Fruit fly (Drosophila melanogaster): ENCODE data around the gene CG9117.

CG9117 gene

DNA sequence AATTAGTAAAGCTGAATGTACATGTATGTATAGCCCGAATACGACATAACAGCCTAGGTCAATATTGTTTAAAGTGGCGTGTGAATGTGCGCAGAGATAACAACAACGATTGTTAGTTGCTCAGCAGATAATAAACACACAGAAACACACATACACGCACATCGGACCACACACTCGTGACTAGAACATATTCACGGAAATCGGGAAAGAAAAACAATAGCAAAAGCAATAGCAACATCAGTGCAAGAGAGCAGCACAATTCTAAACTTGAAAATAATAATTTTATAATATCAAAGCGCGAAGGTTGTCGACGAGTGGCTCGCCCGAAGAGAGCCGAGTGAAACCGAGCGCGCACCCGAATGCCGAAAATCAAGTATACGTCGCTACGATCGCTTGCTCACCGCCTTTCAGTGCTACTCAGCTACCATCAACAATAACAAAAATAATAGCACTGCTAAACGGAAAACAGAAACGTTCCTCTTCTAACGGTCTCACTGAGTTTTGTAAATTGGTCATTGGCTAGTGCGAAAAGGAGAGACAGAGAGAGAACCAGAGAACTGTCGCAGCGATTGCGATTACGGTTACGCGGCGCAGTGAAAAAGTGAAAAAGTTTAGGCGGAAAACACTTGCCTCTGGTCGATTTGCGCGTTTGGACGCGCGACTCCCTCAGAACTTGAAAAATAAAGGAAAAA lies 45.4 kb upstream of the CG9117 start:
- TF ChIP-seq Abd-B (GFP tag; optimal IDR thresholded peaks at IDR 0.05): no peak
- peak; percentile 2 for TF ChIP-seq brk (GFP tag; optimal IDR thresholded peaks at IDR 0.05)
- TF ChIP-seq Hr78 (GFP tag; optimal IDR thresholded peaks at IDR 0.05): no peak
- peak; percentile 15 for TF ChIP-seq Hnf4 (GFP tag; optimal IDR thresholded peaks at IDR 0.05)
- peak; percentile 42 for TF ChIP-seq h (GFP tag; optimal IDR thresholded peaks at IDR 0.05)
- no peak for TF ChIP-seq Rel (GFP tag; optimal IDR thresholded peaks at IDR 0.05)
- TF ChIP-seq Rel (tag; optimal IDR thresholded peaks at IDR 0.05): peak; percentile 52
- peak; percentile 16 for TF ChIP-seq Sp1 (GFP tag; optimal IDR thresholded peaks at IDR 0.05)
- no peak for TF ChIP-seq lola (GFP tag; optimal IDR thresholded peaks at IDR 0.05)
- peak; percentile 29 for TF ChIP-seq OdsH (GFP tag; optimal IDR thresholded peaks at IDR 0.05)
- TF ChIP-seq psq (GFP tag; optimal IDR thresholded peaks at IDR 0.05): peak; percentile 35
- TF ChIP-seq CrebA (GFP tag; optimal IDR thresholded peaks at IDR 0.05; ENCODE audit: borderline replicate concordance): peak; percentile 62
- no peak for TF ChIP-seq N (GFP tag; optimal IDR thresholded peaks at IDR 0.05)
- peak; percentile 34 for TF ChIP-seq Hr83 (GFP tag; optimal IDR thresholded peaks at IDR 0.05; ENCODE audit: poor library complexity, severe bottlenecking)
- no peak for TF ChIP-seq jim (GFP tag; optimal IDR thresholded peaks at IDR 0.05)
- TF ChIP-seq Vsx2 (GFP tag; optimal IDR thresholded peaks at IDR 0.05; ENCODE audit: partially characterized antibody): peak; percentile 30
- TF ChIP-seq Dif (GFP tag; optimal IDR thresholded peaks at IDR 0.05; ENCODE audit: partially characterized antibody): peak; percentile 52
- TF ChIP-seq rgr (GFP tag; optimal IDR thresholded peaks at IDR 0.05): peak; percentile 27
- TF ChIP-seq br (GFP tag; optimal IDR thresholded peaks at IDR 0.05): peak; percentile 57
- TF ChIP-seq Jra (GFP tag; optimal IDR thresholded peaks at IDR 0.05): peak; percentile 49

DNA sequence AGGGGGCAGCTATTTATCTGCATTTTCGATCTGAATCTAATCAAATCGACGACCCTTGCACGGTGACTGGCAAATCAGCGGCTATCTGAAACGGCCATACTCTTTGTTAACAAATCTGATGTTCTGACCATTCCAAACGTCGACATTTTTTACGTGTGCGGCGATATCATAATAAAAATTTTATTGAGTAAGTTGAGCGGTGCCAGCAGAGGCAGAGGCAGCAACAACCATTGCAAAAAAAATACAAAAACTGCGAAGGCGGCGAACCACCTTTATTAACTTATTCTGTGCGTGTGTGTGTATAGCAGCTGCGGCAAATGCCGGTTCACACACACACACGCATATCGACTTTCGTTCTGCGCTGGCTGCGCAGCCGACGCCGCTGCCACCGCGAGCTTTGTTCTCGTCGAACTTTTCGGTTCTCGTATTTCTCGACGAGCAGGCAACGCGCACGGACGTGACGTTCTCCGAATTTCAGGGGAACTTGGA lies 44.5 kb upstream of the CG9117 start, which contains the start of gene Kr-h1:
Kr-h1 (plus strand) TSS at position 447 of the 489 bp plus-strand sequence.
- peak; percentile 76 for TF ChIP-seq Hr83 (GFP tag; optimal IDR thresholded peaks at IDR 0.05; ENCODE audit: poor library complexity, severe bottlenecking)
- TF ChIP-seq br (GFP tag; optimal IDR thresholded peaks at IDR 0.05): peak; percentile 26
- TF ChIP-seq h (GFP tag; optimal IDR thresholded peaks at IDR 0.05): peak; percentile 58
- TF ChIP-seq sv (GFP tag; optimal IDR thresholded peaks at IDR 0.05): no peak
- TF ChIP-seq CrebA (GFP tag; optimal IDR thresholded peaks at IDR 0.05; ENCODE audit: borderline replicate concordance): peak; percentile 86
- TF ChIP-seq tai (GFP tag; optimal IDR thresholded peaks at IDR 0.05): peak; percentile 8
- TF ChIP-seq woc (GFP tag; optimal IDR thresholded peaks at IDR 0.05): no peak
- TF ChIP-seq Rel (GFP tag; optimal IDR thresholded peaks at IDR 0.05): peak; percentile 38
- peak; percentile 58 for TF ChIP-seq Rel (tag; optimal IDR thresholded peaks at IDR 0.05)
- peak; percentile 60 for TF ChIP-seq brk (GFP tag; optimal IDR thresholded peaks at IDR 0.05)
- TF ChIP-seq lola (GFP tag; optimal IDR thresholded peaks at IDR 0.05): no peak
- peak; percentile 69 for TF ChIP-seq fru (GFP tag; optimal IDR thresholded peaks at IDR 0.05)
- peak; percentile 8 for TF ChIP-seq HLH106 (tag; optimal IDR thresholded peaks at IDR 0.05)
- peak; percentile 81 for TF ChIP-seq jim (GFP tag; optimal IDR thresholded peaks at IDR 0.05)
- peak in 1 of 2 experiments; percentile 40 for TF ChIP-seq dl (GFP tag; optimal IDR thresholded peaks at IDR 0.05; ENCODE audit: insufficient read depth in 1 of 2, partially characterized antibody in 2 of 2)

DNA sequence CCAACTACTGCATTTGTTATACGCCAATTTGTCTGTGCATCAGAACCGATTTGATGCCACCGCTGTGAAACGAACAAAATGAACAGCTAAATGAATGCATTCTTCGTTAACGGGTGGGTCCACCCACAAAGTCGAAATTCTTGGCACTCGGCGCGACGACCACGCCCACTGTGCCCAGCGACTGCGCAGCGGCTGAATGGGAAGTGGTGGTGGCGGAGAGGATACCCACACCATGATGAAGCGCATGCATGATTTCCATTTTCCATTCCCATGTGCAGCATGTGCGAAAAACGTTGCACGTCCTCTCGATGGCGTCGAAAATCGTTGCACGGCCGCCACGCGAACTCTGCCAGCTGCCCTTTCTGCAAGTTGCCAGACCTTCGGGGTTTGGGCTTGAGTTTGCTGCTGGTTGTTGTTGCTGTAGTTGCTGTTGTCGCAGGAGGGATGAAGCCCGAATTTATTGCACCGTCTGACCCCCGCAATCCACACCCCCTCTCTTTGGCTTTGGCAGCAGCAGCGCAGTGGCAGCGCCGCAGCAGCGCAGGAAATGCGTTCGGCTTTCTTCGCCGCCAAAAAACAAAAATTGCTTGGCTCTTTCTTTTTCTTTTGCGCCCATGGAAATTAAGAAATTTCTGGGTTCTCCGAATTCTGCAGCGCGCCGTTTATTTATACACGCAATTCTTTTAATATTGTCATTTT lies 43.6 kb upstream of the CG9117 start:
- TF ChIP-seq Abd-B (GFP tag; optimal IDR thresholded peaks at IDR 0.05) (no peak), sage (GFP tag; optimal IDR thresholded peaks at IDR 0.05) (no peak), dl (GFP tag; optimal IDR thresholded peaks at IDR 0.05; ENCODE audit: insufficient read depth in 1 of 2, partially characterized antibody in 2 of 2) (peak in 1 of 2 experiments; percentile 55), Vsx2 (GFP tag; optimal IDR thresholded peaks at IDR 0.05; ENCODE audit: partially characterized antibody) (peak; percentile 9), Rel (GFP tag; optimal IDR thresholded peaks at IDR 0.05) (no peak), Rel (tag; optimal IDR thresholded peaks at IDR 0.05) (peak; percentile 50), tai (GFP tag; optimal IDR thresholded peaks at IDR 0.05) (peak; percentile 49), woc (GFP tag; optimal IDR thresholded peaks at IDR 0.05) (peak; percentile 40), h (GFP tag; optimal IDR thresholded peaks at IDR 0.05) (peak; percentile 5), lola (GFP tag; optimal IDR thresholded peaks at IDR 0.05) (peak; percentile 51), HLH106 (tag; optimal IDR thresholded peaks at IDR 0.05) (peak; percentile 15), psq (GFP tag; optimal IDR thresholded peaks at IDR 0.05) (peak; percentile 57), sv (GFP tag; optimal IDR thresholded peaks at IDR 0.05) (no peak), Sp1 (GFP tag; optimal IDR thresholded peaks at IDR 0.05) (peak; percentile 54), CG9705 (GFP tag; optimal IDR thresholded peaks at IDR 0.05) (peak; percentile 36)

DNA sequence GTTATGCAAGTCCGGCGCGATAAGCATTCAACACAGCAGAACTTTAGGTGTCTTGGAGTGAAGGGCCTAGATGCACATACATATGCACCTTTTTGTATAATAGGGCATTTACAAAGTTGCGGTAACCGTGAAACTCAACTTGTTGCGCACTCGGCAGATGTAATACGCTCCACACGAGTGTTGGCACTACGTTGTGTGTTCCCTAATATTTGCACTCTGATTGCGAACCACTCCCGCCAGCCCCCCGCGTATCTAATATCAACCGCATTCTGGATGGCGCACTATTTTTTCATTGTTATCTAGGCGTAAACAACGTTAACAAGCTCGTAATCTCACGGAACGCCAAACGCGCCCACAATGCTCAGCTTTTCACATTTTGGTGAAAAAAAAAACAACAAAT lies 42.6 kb upstream of the CG9117 start:
- TF ChIP-seq Rel (GFP tag; optimal IDR thresholded peaks at IDR 0.05) (no peak), Rel (tag; optimal IDR thresholded peaks at IDR 0.05) (peak; percentile 11), Hr83 (GFP tag; optimal IDR thresholded peaks at IDR 0.05; ENCODE audit: poor library complexity, severe bottlenecking) (no peak)
